Worm (Caenorhabditis elegans): ENCODE results near the gene rpl-10.

Gene rpl-10

DNA sequence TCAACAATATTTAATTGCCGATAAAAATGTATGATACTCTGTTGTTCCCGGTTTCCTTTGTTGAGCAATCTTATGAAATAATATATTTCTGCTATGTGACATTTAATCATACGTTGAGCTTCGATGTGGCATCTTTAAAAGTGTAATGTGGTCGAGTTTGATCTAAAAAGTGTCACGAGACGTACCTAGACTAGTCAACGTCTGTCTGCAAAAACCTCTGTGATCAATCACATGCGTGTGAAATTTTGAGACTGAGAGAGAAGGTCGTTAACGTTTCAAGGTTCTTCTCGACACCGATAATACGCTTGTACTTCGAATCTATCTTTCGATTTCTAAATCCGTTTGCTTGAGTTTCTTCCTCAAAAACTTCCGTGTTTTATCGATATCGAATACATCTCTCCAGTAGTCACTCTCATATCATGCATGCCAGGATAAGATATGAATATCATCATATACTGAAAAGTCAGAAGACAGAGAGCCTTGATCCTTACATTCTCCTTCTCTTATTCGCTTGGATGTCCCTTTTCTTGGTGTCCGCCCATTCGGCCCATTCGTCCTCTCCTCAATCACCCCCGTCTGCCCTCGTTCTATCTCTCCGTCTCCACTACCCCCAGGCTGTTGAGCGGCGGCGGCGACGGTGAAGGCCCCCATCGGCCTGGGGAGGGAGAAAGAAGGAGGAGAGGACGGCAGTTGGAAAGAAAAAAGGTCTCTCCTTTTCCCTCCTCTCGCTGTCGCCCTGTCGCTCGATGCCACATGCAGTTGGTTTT is 15.2 kb upstream of the rpl-10 start (continued):
- TF ChIP-seq lir-1 (GFP tag; conservative IDR thresholded peaks at IDR 0.05): peak; percentile 11; the same call in 1 of the 2 replicates
- TF ChIP-seq nfyb-1 (GFP tag; IDR thresholded peaks at IDR 0.05): no peak
- TF ChIP-seq lag-1 (GFP tag; IDR thresholded peaks at IDR 0.05): no peak
- no peak for TF ChIP-seq let-607 (tag; optimal IDR thresholded peaks at IDR 0.05)
- no peak for TF ChIP-seq ZK185.1 (tag; optimal IDR thresholded peaks at IDR 0.05; ENCODE audit: poor library complexity, severe bottlenecking)
- no peak for TF ChIP-seq hrde-1 (tag; optimal IDR thresholded peaks at IDR 0.05; ENCODE audit: borderline replicate concordance)
- TF ChIP-seq unc-62 (GFP tag; optimal IDR thresholded peaks at IDR 0.05): peak; percentile 52
- TF ChIP-seq egl-44 (GFP tag; IDR thresholded peaks at IDR 0.05): 0 out of 2 replicates have a peak, but pooled peaks have one; percentile 10
- peak; percentile 65 for TF ChIP-seq dox-1 (GFP tag; IDR thresholded peaks at IDR 0.05)

ce11 chrII:8129040-8129387 is 14.7 kb upstream of the rpl-10 start:
- no peak for TF ChIP-seq ztf-6 (GFP tag; IDR thresholded peaks at IDR 0.05)
- TF ChIP-seq ztf-26 (tag; optimal IDR thresholded peaks at IDR 0.05): no peak
- TF ChIP-seq efl-1 (GFP tag; optimal IDR thresholded peaks at IDR 0.05): peak; percentile 13
- TF ChIP-seq madf-8 (GFP tag; conservative IDR thresholded peaks at IDR 0.05): no peak
- no peak for TF ChIP-seq madf-6 (GFP tag; IDR thresholded peaks at IDR 0.05)
- 0 out of 2 replicates have a peak, but pooled peaks have one; percentile 29 for TF ChIP-seq cebp-1 (GFP tag; IDR thresholded peaks at IDR 0.05)
- TF ChIP-seq cebp-1 (tag; optimal IDR thresholded peaks at IDR 0.05): peak; percentile 85
- TF ChIP-seq atf-7 (tag; optimal IDR thresholded peaks at IDR 0.05): no peak
- TF ChIP-seq rpc-1 (optimal IDR thresholded peaks at IDR 0.05): no peak
- TF ChIP-seq rpc-1 (tag; optimal IDR thresholded peaks at IDR 0.05): no peak
- TF ChIP-seq zfh-2 (GFP tag; conservative IDR thresholded peaks at IDR 0.05): 0 out of 2 replicates have a peak, but pooled peaks have one; percentile 5
- no peak for TF ChIP-seq B0336.3 (GFP tag; IDR thresholded peaks at IDR 0.05)
- no peak for TF ChIP-seq mcd-1 (GFP tag; IDR thresholded peaks at IDR 0.05)
- no peak for TF ChIP-seq B0035.1 (tag; optimal IDR thresholded peaks at IDR 0.05)
- TF ChIP-seq ceh-58 (GFP tag; IDR thresholded peaks at IDR 0.05): no peak
- TF ChIP-seq repo-1 (tag; optimal IDR thresholded peaks at IDR 0.05): no peak

- TF ChIP-seq snpc-4 (GFP tag; optimal IDR thresholded peaks at IDR 0.05) (no peak), snpc-4 (tag; optimal IDR thresholded peaks at IDR 0.05) (no peak), nhr-80 (tag; optimal IDR thresholded peaks at IDR 0.05) (peak; percentile 66)
These were observed 14.1 kb upstream of the rpl-10 start, which contains the start of gene ulp-4 for ce11 chrII:8129495-8130010. Gene ulp-4, plus strand, starts transcription at chrII:8129960.

DNA sequence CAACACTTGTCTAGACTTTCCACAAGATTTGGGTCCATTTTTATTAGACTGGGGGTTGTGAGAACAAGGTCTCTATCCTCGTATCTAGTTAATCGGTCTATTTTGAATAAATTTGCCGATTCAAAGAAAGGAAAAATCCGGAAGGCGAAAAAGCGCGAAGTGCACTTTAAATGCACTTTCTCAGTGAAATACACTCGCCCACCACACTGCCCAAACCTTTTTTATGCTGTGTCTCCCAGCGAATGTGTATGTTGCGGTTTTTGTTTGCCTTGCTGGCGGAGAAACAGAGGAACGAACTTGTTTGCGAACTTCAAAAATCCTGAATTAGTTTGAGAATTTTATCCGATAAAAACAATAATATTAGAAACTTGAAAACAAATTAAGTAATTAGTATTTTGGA is 12.9 kb upstream of the rpl-10 start:
- TF ChIP-seq dox-1 (GFP tag; IDR thresholded peaks at IDR 0.05) (0 out of 2 replicates have a peak, but pooled peaks have one; percentile 11), K11D2.4 (GFP tag; IDR thresholded peaks at IDR 0.05) (no peak), Y53G8AR.9 (GFP tag; conservative IDR thresholded peaks at IDR 0.05) (no peak), rec-8 (tag; optimal IDR thresholded peaks at IDR 0.05) (no peak), pbrm-1 (GFP tag; IDR thresholded peaks at IDR 0.05) (no peak), die-1 (tag; optimal IDR thresholded peaks at IDR 0.05) (no peak), F23B12.7 (tag; optimal IDR thresholded peaks at IDR 0.05; ENCODE audit: insufficient read depth) (no peak), akir-1 (GFP tag; optimal IDR thresholded peaks at IDR 0.05) (no peak), unc-62 (GFP tag; optimal IDR thresholded peaks at IDR 0.05) (no peak), cebp-1 (GFP tag; IDR thresholded peaks at IDR 0.05) (no peak), cebp-1 (tag; optimal IDR thresholded peaks at IDR 0.05) (peak; percentile 28), Y95B8A.8 (GFP tag; IDR thresholded peaks at IDR 0.05) (no peak), bed-1 (GFP tag; IDR thresholded peaks at IDR 0.05) (no peak), hmg-1.2 (GFP tag; IDR thresholded peaks at IDR 0.05) (0 out of 2 replicates have a peak, but pooled peaks have one; percentile 5), aptf-3 (GFP tag; IDR thresholded peaks at IDR 0.05) (no peak), tbp1 (GFP tag; optimal IDR thresholded peaks at IDR 0.05) (no peak), somi-1 (GFP tag; optimal IDR thresholded peaks at IDR 0.05) (no peak), mel-28 (tag; optimal IDR thresholded peaks at IDR 0.05; ENCODE audit: borderline replicate concordance) (no peak), hsf-1 (GFP tag; IDR thresholded peaks at IDR 0.05) (no peak), hrde-1 (tag; optimal IDR thresholded peaks at IDR 0.05; ENCODE audit: borderline replicate concordance) (no peak)
